Fruit fly (Drosophila melanogaster): ENCODE data around the gene CG13738.

Gene CG13738

dm6 chr3L:13952484-13953048, 20.7 kb downstream of the CG13738 start (continued):
- TF ChIP-seq CG11560 (tag; IDR thresholded peaks at IDR 0.05) (no peak), dati (GFP tag; IDR thresholded peaks at IDR 0.05) (no peak), CG5953 (GFP tag; IDR thresholded peaks at IDR 0.05) (no peak), CG2199 (GFP tag; IDR thresholded peaks at IDR 0.05) (0 out of 3 replicates have a peak, but pooled peaks have one; percentile 65), Mrtf (GFP tag; IDR thresholded peaks at IDR 0.05) (no peak), da (GFP tag; optimal IDR thresholded peaks at IDR 0.05) (no peak), sd (tag; optimal IDR thresholded peaks at IDR 0.05) (peak; percentile 1), grn (GFP tag; optimal IDR thresholded peaks at IDR 0.05) (peak; percentile 17), CG10565 (GFP tag; optimal IDR thresholded peaks at IDR 0.05) (no peak), Myb (GFP tag; optimal IDR thresholded peaks at IDR 0.05) (no peak), Ets65A (GFP tag) (no peak), CG7271 (tag; optimal IDR thresholded peaks at IDR 0.05) (no peak), Mes4 (GFP tag; optimal IDR thresholded peaks at IDR 0.05) (no peak), ATbp (GFP tag; optimal IDR thresholded peaks at IDR 0.05) (no peak), Ravus (GFP tag; IDR thresholded peaks at IDR 0.05) (no peak), E2f2 (GFP tag; IDR thresholded peaks at IDR 0.05) (no peak), Pdp1 (GFP tag; optimal IDR thresholded peaks at IDR 0.05) (peak in 1 of 2 experiments; percentile 65), CG3065 (GFP tag; optimal IDR thresholded peaks at IDR 0.05) (no peak), exex (tag; optimal IDR thresholded peaks at IDR 0.05) (peak; percentile 22), inv (GFP tag; IDR thresholded peaks at IDR 0.05; ENCODE audit: partially characterized antibody) (no peak), eve (GFP tag; optimal IDR thresholded peaks at IDR 0.05) (no peak), ac (GFP tag; optimal IDR thresholded peaks at IDR 0.05) (no peak), abd-A (tag; optimal IDR thresholded peaks at IDR 0.05) (no peak), stc (GFP tag; IDR thresholded peaks at IDR 0.05) (no peak), crol (GFP tag; IDR thresholded peaks at IDR 0.05) (no peak), rib (GFP tag; IDR thresholded peaks at IDR 0.05) (peak; percentile 35; the same call in 1 of the 2 replicates), tin (GFP tag; optimal IDR thresholded peaks at IDR 0.05) (no peak), CG2712 (tag; optimal IDR thresholded peaks at IDR 0.05) (no peak)

- no peak for TF ChIP-seq CG1233 (GFP tag; optimal IDR thresholded peaks at IDR 0.05)
- TF ChIP-seq ci (GFP tag; IDR thresholded peaks at IDR 0.05) = no peak
- TF ChIP-seq CG2875 (GFP tag; optimal IDR thresholded peaks at IDR 0.05) = no peak
- no peak for TF ChIP-seq NC2β (GFP tag; optimal IDR thresholded peaks at IDR 0.05)
- TF ChIP-seq pum (GFP tag; optimal IDR thresholded peaks at IDR 0.05) = no peak
- TF ChIP-seq dmrt11E (tag; optimal IDR thresholded peaks at IDR 0.05) = no peak
- TF ChIP-seq ap (GFP tag; IDR thresholded peaks at IDR 0.05) = no peak
- TF ChIP-seq sima (GFP tag; optimal IDR thresholded peaks at IDR 0.05) = no peak
- TF ChIP-seq Max (GFP tag; optimal IDR thresholded peaks at IDR 0.05) = no peak
- no peak for TF ChIP-seq Jarid2 (GFP tag; optimal IDR thresholded peaks at IDR 0.05)
- TF ChIP-seq cad (GFP tag; optimal IDR thresholded peaks at IDR 0.05) = no peak
- TF ChIP-seq CG11695 (GFP tag; IDR thresholded peaks at IDR 0.05) = no peak
- no peak for TF ChIP-seq Bdp1 (GFP tag; optimal IDR thresholded peaks at IDR 0.05)
- TF ChIP-seq salm (tag; optimal IDR thresholded peaks at IDR 0.05) = no peak
- no peak for TF ChIP-seq Neu2 (GFP tag; optimal IDR thresholded peaks at IDR 0.05; ENCODE audit: borderline replicate concordance)
- TF ChIP-seq nerfin-1 (tag; optimal IDR thresholded peaks at IDR 0.05) = no peak
Measured at dm6 chr3L:13951564-13951963, 21.7 kb downstream of the CG13738 start.

Data from whole organism, embryonic.